Worm (Caenorhabditis elegans) whole organism, L4 larva: ENCODE measurements around the gene F49E8.8.
A peak's percentile ranks its signal among the peaks of the same experiment; 100 is the strongest.

Source experiments
- D1046.2 ChIP-seq: fragments of 200-800 bp; sonication (Bioruptor generic); IDR thresholded peaks from 2 replicates; pipeline ENCODE4 v1.3.6; 2022; ENCODE audit warnings: missing genetic modification characterization, missing compliant biosample characterization
- Y105C5A.15 ChIP-seq: fragments of 200-800 bp; sonication (Bioruptor generic); IDR thresholded peaks from 2 replicates; pipeline ENCODE4 v1.3.6; 2022; ENCODE audit warnings: missing genetic modification characterization, missing compliant biosample characterization
- Y48G9A.11 ChIP-seq: fragments of 200-800 bp; sonication (Bioruptor generic); IDR thresholded peaks from 2 replicates; pipeline ENCODE4 v1.3.6; 2022; ENCODE audit warnings: missing genetic modification reagents, missing genetic modification characterization, missing compliant biosample characterization
- ZK337.2 ChIP-seq: fragments of 200-800 bp; sonication (Bioruptor generic); IDR thresholded peaks from 2 replicates; pipeline ENCODE4 v1.3.6; 2022; ENCODE audit warnings: missing genetic modification reagents, missing genetic modification characterization, missing compliant biosample characterization
- aha-1 ChIP-seq: fragments of 150-350 bp; peaks from one replicate; lab custom pipeline; 2014; ENCODE audit warnings: missing biosample characterization, missing genetic modification characterization
- ceh-62 ChIP-seq: sonication (generic microtip); optimal IDR thresholded peaks from 2 replicates; lab custom pipeline; 2017; ENCODE audit warnings: missing biosample characterization, missing genetic modification characterization
- ces-1 ChIP-seq: fragments of 150-350 bp; sonication (generic microtip); optimal IDR thresholded peaks from 4 replicates; lab custom pipeline; 2014; ENCODE audit warnings: missing biosample characterization, missing genetic modification reagents, missing genetic modification characterization
- daf-16 ChIP-seq, 3 experiments: sonication (generic microtip); optimal IDR thresholded peaks; 2 replicates each; lab custom pipeline; 2016 to 2017; ENCODE audit warnings: missing genetic modification characterization in 3 of 3, missing genetic modification reagents in 3 of 3, mild to moderate bottlenecking in 2 of 3, missing compliant biosample characterization in 2 of 3, missing biosample characterization in 1 of 3, moderate library complexity in 1 of 3
- dmd-6 ChIP-seq: fragments of 200-800 bp; sonication (Bioruptor generic); IDR thresholded peaks from 2 replicates; pipeline ENCODE4 v1.3.6; 2022; ENCODE audit warnings: missing genetic modification reagents, missing genetic modification characterization, missing compliant biosample characterization
- duxl-1 ChIP-seq: sonication (generic microtip); optimal IDR thresholded peaks from 2 replicates; lab custom pipeline; 2016; ENCODE audit warnings: mild to moderate bottlenecking, missing genetic modification characterization, moderate library complexity, missing compliant biosample characterization; ENCODE audit not compliant: poor library complexity
- dve-1 ChIP-seq: sonication (generic microtip); optimal IDR thresholded peaks from 2 replicates; lab custom pipeline; 2017; ENCODE audit warnings: antibody characterized with exemption, mild to moderate bottlenecking, missing genetic modification characterization, missing compliant biosample characterization; ENCODE audit not compliant: insufficient read depth
- egl-27 ChIP-seq: sonication (generic microtip); optimal IDR thresholded peaks from 3 replicates; lab custom pipeline; 2017; ENCODE audit warnings: missing biosample characterization, missing genetic modification reagents, missing genetic modification characterization
- egl-43 ChIP-seq: fragments of 200-800 bp; sonication (Bioruptor generic); IDR thresholded peaks from 2 replicates; pipeline ENCODE4 v1.3.6; 2022; ENCODE audit warnings: missing genetic modification reagents, missing genetic modification characterization, missing compliant biosample characterization
- fos-1 ChIP-seq: fragments of 150-350 bp; optimal IDR thresholded peaks from 2 replicates; lab custom pipeline; 2014; ENCODE audit warnings: missing biosample characterization, missing genetic modification characterization
- hif-1 ChIP-seq, 2 experiments: sonication (generic microtip); optimal IDR thresholded peaks; 2 replicates each; lab custom pipeline; 2016 to 2017; ENCODE audit warnings: missing compliant biosample characterization in 2 of 2, missing genetic modification characterization in 2 of 2, missing genetic modification reagents in 2 of 2, missing genotype in 2 of 2, mild to moderate bottlenecking in 1 of 2
- hlh-11 ChIP-seq: fragments of 200-800 bp; sonication (Bioruptor generic); optimal IDR thresholded peaks from 2 replicates; lab custom pipeline; 2018; ENCODE audit warnings: mild to moderate bottlenecking, missing genetic modification characterization, missing compliant biosample characterization
- hlh-30 ChIP-seq: sonication (generic microtip); optimal IDR thresholded peaks from 2 replicates; lab custom pipeline; 2017; ENCODE audit warnings: antibody characterized with exemption, mild to moderate bottlenecking, missing genetic modification characterization, missing compliant biosample characterization; ENCODE audit not compliant: insufficient read depth
- hmg-1.1 ChIP-seq: fragments of 200-800 bp; sonication (Bioruptor generic); IDR thresholded peaks from 2 replicates; pipeline ENCODE4 v1.3.6; 2022; ENCODE audit warnings: missing genetic modification reagents, missing genetic modification characterization, missing compliant biosample characterization
- lin-1 ChIP-seq: fragments of 200-800 bp; sonication (Bioruptor generic); IDR thresholded peaks from 2 replicates; pipeline ENCODE4 v1.3.6; 2022; ENCODE audit warnings: missing genetic modification reagents, missing genetic modification characterization, missing compliant biosample characterization
- lin-13 ChIP-seq: fragments of 150-350 bp; optimal IDR thresholded peaks from 2 replicates; lab custom pipeline; 2014; ENCODE audit warnings: missing biosample characterization, missing genetic modification reagents, missing genetic modification characterization
- lin-15B ChIP-seq: fragments of 150-350 bp; sonication (generic microtip); optimal IDR thresholded peaks from 3 replicates; lab custom pipeline; 2014; ENCODE audit warnings: missing biosample characterization, missing genetic modification characterization
- lin-38 ChIP-seq: fragments of 200-800 bp; sonication (Bioruptor generic); IDR thresholded peaks from 2 replicates; pipeline ENCODE4 v1.3.6; 2022; ENCODE audit warnings: missing genetic modification reagents, missing genetic modification characterization, missing compliant biosample characterization
- lin-39 ChIP-seq: fragments of 150-350 bp; optimal IDR thresholded peaks from 2 replicates; lab custom pipeline; 2014; ENCODE audit warnings: missing biosample characterization, missing genetic modification reagents, missing genetic modification characterization
- lir-3 ChIP-seq: sonication (generic microtip); optimal IDR thresholded peaks from 2 replicates; lab custom pipeline; 2016; ENCODE audit warnings: mild to moderate bottlenecking, missing genetic modification characterization, missing compliant biosample characterization
- lsy-2 ChIP-seq, 2 experiments: fragments of 150-350 bp in 1 of 2; sonication (generic microtip) in 1 of 2; optimal IDR thresholded peaks; 2 replicates each; lab custom pipeline; 2014 to 2017; ENCODE audit warnings: missing biosample characterization in 2 of 2, missing genetic modification characterization in 2 of 2
- mdl-1 ChIP-seq, 2 experiments: fragments of 150-350 bp in 1 of 2; sonication (generic microtip) in 1 of 2; optimal IDR thresholded peaks; 2 replicates each; lab custom pipeline; 2014 to 2017; ENCODE audit warnings: missing biosample characterization in 2 of 2, missing genetic modification characterization in 2 of 2
- mdt-29 ChIP-seq: fragments of 200-800 bp; sonication (Bioruptor generic); IDR thresholded peaks from 2 replicates; pipeline ENCODE4 v1.3.6; 2022; ENCODE audit warnings: missing genetic modification reagents, missing genetic modification characterization, missing compliant biosample characterization
- mep-1 ChIP-seq: fragments of 150-350 bp; sonication (generic microtip); optimal IDR thresholded peaks from 3 replicates; lab custom pipeline; 2014; ENCODE audit warnings: missing biosample characterization, missing genetic modification characterization
- mes-2 ChIP-seq: sonication (generic microtip); optimal IDR thresholded peaks from 2 replicates; lab custom pipeline; 2016; ENCODE audit warnings: missing genotype, mild to moderate bottlenecking, missing genetic modification characterization, missing compliant biosample characterization; ENCODE audit not compliant: poor library complexity, severe bottlenecking
- mxl-3 ChIP-seq: fragments of 200-800 bp; sonication (Bioruptor generic); optimal IDR thresholded peaks from 2 replicates; lab custom pipeline; 2018; ENCODE audit warnings: mild to moderate bottlenecking, missing genetic modification characterization, missing compliant biosample characterization
- nhr-10 ChIP-seq: fragments of 150-350 bp; optimal IDR thresholded peaks from 2 replicates; lab custom pipeline; 2014; ENCODE audit warnings: missing biosample characterization, missing genetic modification characterization
- nhr-102 ChIP-seq: sonication (generic microtip); optimal IDR thresholded peaks from 2 replicates; lab custom pipeline; 2016; ENCODE audit warnings: mild to moderate bottlenecking, missing genetic modification characterization, moderate library complexity, missing compliant biosample characterization
- nhr-111 ChIP-seq: fragments of 200-800 bp; sonication (Bioruptor generic); optimal IDR thresholded peaks from 2 replicates; lab custom pipeline; 2018; ENCODE audit warnings: mild to moderate bottlenecking, missing genetic modification characterization, missing compliant biosample characterization
- nhr-28 ChIP-seq: fragments of 150-350 bp; optimal IDR thresholded peaks from 2 replicates; lab custom pipeline; 2014; ENCODE audit warnings: missing biosample characterization, missing genetic modification characterization
- nhr-41 ChIP-seq: fragments of 200-800 bp; sonication (Bioruptor generic); IDR thresholded peaks from 2 replicates; pipeline ENCODE4 v1.3.6; 2022; ENCODE audit warnings: missing genetic modification reagents, missing genetic modification characterization, missing compliant biosample characterization
- nhr-42 ChIP-seq: fragments of 200-800 bp; sonication (Bioruptor generic); IDR thresholded peaks from 2 replicates; pipeline ENCODE4 v1.3.6; 2022; ENCODE audit warnings: missing genetic modification characterization, missing compliant biosample characterization
- nhr-48 ChIP-seq: sonication (generic microtip); optimal IDR thresholded peaks from 2 replicates; lab custom pipeline; 2016; ENCODE audit warnings: mild to moderate bottlenecking, missing genetic modification characterization, missing compliant biosample characterization
- nhr-76 ChIP-seq: fragments of 150-350 bp; optimal IDR thresholded peaks from 2 replicates; lab custom pipeline; 2014; ENCODE audit warnings: missing biosample characterization, missing genetic modification characterization
- nhr-77 ChIP-seq: fragments of 150-350 bp; optimal IDR thresholded peaks from 2 replicates; lab custom pipeline; 2014; ENCODE audit warnings: missing biosample characterization, missing genetic modification characterization
- pqm-1 ChIP-seq: sonication (generic microtip); optimal IDR thresholded peaks from 2 replicates; lab custom pipeline; 2017; ENCODE audit warnings: missing biosample characterization, missing genetic modification characterization
- rbr-2 ChIP-seq: sonication (generic microtip); optimal IDR thresholded peaks from 2 replicates; lab custom pipeline; 2016; ENCODE audit warnings: missing genotype, missing genetic modification characterization, missing compliant biosample characterization
- set-16 ChIP-seq: fragments of 200-800 bp; sonication (Bioruptor generic); IDR thresholded peaks from 2 replicates; pipeline ENCODE4 v1.3.6; 2022; ENCODE audit warnings: missing genetic modification reagents, missing genetic modification characterization, missing compliant biosample characterization
- snpc-4 ChIP-seq: fragments of 150-350 bp; optimal IDR thresholded peaks from 2 replicates; lab custom pipeline; 2014; ENCODE audit warnings: missing biosample characterization, missing genetic modification characterization
- tra-1 ChIP-seq: fragments of 200-800 bp; sonication (Bioruptor generic); IDR thresholded peaks from 2 replicates; pipeline ENCODE4 v1.3.6; 2022; ENCODE audit warnings: missing genetic modification reagents, missing genetic modification characterization, missing compliant biosample characterization
- unc-130 ChIP-seq: sonication (generic microtip); optimal IDR thresholded peaks from 2 replicates; lab custom pipeline; 2016; ENCODE audit warnings: missing genetic modification reagents, missing genetic modification characterization, missing compliant biosample characterization
- vab-7 ChIP-seq: fragments of 200-800 bp; sonication (Bioruptor generic); IDR thresholded peaks from 2 replicates; pipeline ENCODE4 v1.3.6; 2022; ENCODE audit warnings: missing genetic modification reagents, missing genetic modification characterization, missing compliant biosample characterization

Gene F49E8.8

ce11 chrIV:7547843-7548578, 8.4 kb upstream of the F49E8.8 start, which contains the start of the genes cdd-2 and oef-1 (continued):
- TF ChIP-seq mdt-29 (GFP tag; lab: Robert Waterston, UW): no peak
- 0 out of 2 replicates have a peak, but pooled peaks have one; percentile 30 for TF ChIP-seq tra-1 (GFP tag; lab: Robert Waterston, UW)
- TF ChIP-seq ces-1: no peak
- TF ChIP-seq lin-39: no peak
- no peak for TF ChIP-seq ZK337.2
- no peak for TF ChIP-seq hif-1 (tag; optimal IDR thresholded peaks at IDR 0.05; lab: Kevin White, UChicago)
- peak; percentile 89 for TF ChIP-seq Y48G9A.11
- no peak for TF ChIP-seq lin-15B (tag; lab: Kevin White, UChicago)
- peak; percentile 70 for TF ChIP-seq unc-130 (GFP tag; lab: Kevin White, UChicago)

- no peak for TF ChIP-seq egl-27
- TF ChIP-seq mep-1 (tag; lab: Kevin White, UChicago): peak; percentile 68
- TF ChIP-seq rbr-2 (tag; lab: Kevin White, UChicago): peak; percentile 2
- TF ChIP-seq nhr-111: no peak
- TF ChIP-seq lir-3 (tag; lab: Kevin White, UChicago): no peak
- 0 out of 2 replicates have a peak, but pooled peaks have one; percentile 21 for TF ChIP-seq Y48G9A.11
- peak; percentile 61 for TF ChIP-seq hlh-30 (tag; lab: Kevin White, UChicago)
- TF ChIP-seq lin-38 (GFP tag; lab: Robert Waterston, UW): peak; percentile 80
- TF ChIP-seq ZK337.2: no peak
- TF ChIP-seq snpc-4 (tag; lab: Kevin White, UChicago): no peak
- TF ChIP-seq nhr-42: peak; percentile 58; the same call in 1 of the 2 replicates
- peak; percentile 74 for TF ChIP-seq mxl-3 (GFP tag; lab: Kevin White, UChicago)
- no peak for TF ChIP-seq ceh-62 (tag; lab: Kevin White, UChicago)
- TF ChIP-seq vab-7 (GFP tag; lab: Robert Waterston, UW): 0 out of 2 replicates have a peak, but pooled peaks have one; percentile 23
- TF ChIP-seq lin-13 (GFP tag; lab: Kevin White, UChicago): peak; percentile 29
- TF ChIP-seq duxl-1: no peak
- peak; percentile 20 for TF ChIP-seq nhr-48 (tag; lab: Kevin White, UChicago)
- TF ChIP-seq pqm-1 (tag; lab: Kevin White, UChicago): peak; percentile 42
- TF ChIP-seq mdl-1 (tag; optimal IDR thresholded peaks at IDR 0.05; lab: Kevin White, UChicago): peak in 1 of 2 experiments; percentile 6
- TF ChIP-seq hlh-11 (tag; lab: Kevin White, UChicago): peak; percentile 79
- no peak for TF ChIP-seq fos-1 (tag; lab: Kevin White, UChicago)
- peak; percentile 60 for TF ChIP-seq lin-1
- peak; percentile 81 for TF ChIP-seq dmd-6 (GFP tag; lab: Robert Waterston, UW)
- TF ChIP-seq nhr-77 (tag; lab: Kevin White, UChicago): peak; percentile 19
- TF ChIP-seq daf-16 (GFP tag; optimal IDR thresholded peaks at IDR 0.05; lab: Kevin White, UChicago): no peak
- peak; percentile 83 for TF ChIP-seq daf-16 (tag; optimal IDR thresholded peaks at IDR 0.05; lab: Kevin White, UChicago)
- TF ChIP-seq mdt-29 (GFP tag; lab: Robert Waterston, UW): no peak
- peak; percentile 65; the same call in 1 of the 2 replicates for TF ChIP-seq nhr-41 (GFP tag; lab: Robert Waterston, UW)
- TF ChIP-seq nhr-76 (tag; lab: Kevin White, UChicago): no peak
- TF ChIP-seq egl-43 (GFP tag; lab: Robert Waterston, UW): peak; percentile 54; the same call in 1 of the 2 replicates
- peak in 1 of 2 experiments; percentile 48 for TF ChIP-seq lsy-2 (tag; optimal IDR thresholded peaks at IDR 0.05; lab: Kevin White, UChicago)
- TF ChIP-seq nhr-28 (tag; lab: Kevin White, UChicago): peak; percentile 70
- 0 out of 2 replicates have a peak, but pooled peaks have one; percentile 17 for TF ChIP-seq set-16 (GFP tag; lab: Robert Waterston, UW)
- no peak for TF ChIP-seq Y105C5A.15 (GFP tag; lab: Robert Waterston, UW)
- TF ChIP-seq dve-1: peak; percentile 61
- peak; percentile 27; the same call in 1 of the 2 replicates for TF ChIP-seq hmg-1.1 (GFP tag; lab: Robert Waterston, UW)
- TF ChIP-seq nhr-102 (tag; lab: Kevin White, UChicago): peak; percentile 25
- TF ChIP-seq hif-1 (tag; optimal IDR thresholded peaks at IDR 0.05; lab: Kevin White, UChicago): peak in 1 of 2 experiments; percentile 8
- peak; percentile 68 for TF ChIP-seq mes-2 (tag; lab: Kevin White, UChicago)
- no peak for TF ChIP-seq nhr-10 (tag; lab: Kevin White, UChicago)
- no peak for TF ChIP-seq D1046.2 (GFP tag; lab: Robert Waterston, UW)
- peak; percentile 50 for TF ChIP-seq aha-1 (tag; lab: Kevin White, UChicago)
These were observed 6.6 kb upstream of the F49E8.8 start for ce11 chrIV:7549844-7550243.
